Worm (Caenorhabditis elegans) whole organism, young adult: ENCODE results near the gene F25E5.8.

Experiments
- B0019.2 ChIP-seq: fragments of 200-800 bp; sonication (Bioruptor generic); conservative IDR thresholded peaks from 2 replicates; pipeline ENCODE4 v1.3.6; 2022; ENCODE audit warnings: missing genetic modification reagents, missing genetic modification characterization, missing compliant biosample characterization
- B0261.1 ChIP-seq: sonication (generic microtip); optimal IDR thresholded peaks from 2 replicates; lab custom pipeline; 2016; ENCODE audit warnings: mild to moderate bottlenecking, missing genetic modification characterization, moderate library complexity, missing compliant biosample characterization
- B0336.3 ChIP-seq: fragments of 200-800 bp; sonication (Bioruptor generic); IDR thresholded peaks from 2 replicates; pipeline ENCODE4 v1.3.6; 2022; ENCODE audit warnings: missing genetic modification characterization, missing compliant biosample characterization
- F10E7.11 ChIP-seq: sonication (generic microtip); optimal IDR thresholded peaks from 2 replicates; lab custom pipeline; 2017; ENCODE audit warnings: mild to moderate bottlenecking, missing genetic modification characterization, moderate library complexity, missing compliant biosample characterization
- F52B5.7 ChIP-seq: sonication (generic microtip); optimal IDR thresholded peaks from 2 replicates; lab custom pipeline; 2016; ENCODE audit warnings: mild to moderate bottlenecking, missing genetic modification characterization, missing compliant biosample characterization
- F55B11.4 ChIP-seq: sonication (generic microtip); optimal IDR thresholded peaks from 2 replicates; lab custom pipeline; 2016; ENCODE audit warnings: missing compliant biosample characterization, missing genetic modification characterization, borderline replicate concordance; ENCODE audit not compliant: insufficient read depth
- K12H6.12 ChIP-seq: fragments of 200-800 bp; sonication (Bioruptor generic); optimal IDR thresholded peaks from 2 replicates; lab custom pipeline; 2018; ENCODE audit warnings: mild to moderate bottlenecking, missing genetic modification characterization, missing compliant biosample characterization
- Y56A3A.18 ChIP-seq: fragments of 200-800 bp; sonication (Bioruptor generic); IDR thresholded peaks from 2 replicates; pipeline ENCODE4 v1.3.6; 2022; ENCODE audit warnings: missing genetic modification reagents, missing genetic modification characterization, missing compliant biosample characterization
- Y67H2A.10 ChIP-seq: fragments of 200-800 bp; sonication (Bioruptor generic); conservative IDR thresholded peaks from 2 replicates; pipeline ENCODE4 v1.3.6; 2022; ENCODE audit warnings: missing genetic modification reagents, missing genetic modification characterization, missing compliant biosample characterization
- akir-1 ChIP-seq: fragments of 200-800 bp; sonication (Bioruptor generic); optimal IDR thresholded peaks from 2 replicates; lab custom pipeline; 2018; ENCODE audit warnings: mild to moderate bottlenecking, missing genetic modification characterization, moderate library complexity, missing compliant biosample characterization
- ama-1 ChIP-seq, 3 experiments: fragments of 150-350 bp in 1 of 3; sonication (generic microtip) in 2 of 3; optimal IDR thresholded peaks; 2 replicates each; lab custom pipeline; 2014 to 2018; ENCODE audit warnings: missing biosample characterization in 2 of 3, missing genetic modification characterization in 2 of 3, missing genetic modification reagents in 2 of 3
- aptf-2 ChIP-seq: fragments of 200-800 bp; sonication (Bioruptor generic); conservative IDR thresholded peaks from 2 replicates; pipeline ENCODE4 v1.3.6; 2022; ENCODE audit warnings: missing genetic modification reagents, missing genetic modification characterization, missing compliant biosample characterization
- attf-6 ChIP-seq: fragments of 200-800 bp; sonication (Bioruptor generic); IDR thresholded peaks from 2 replicates; pipeline ENCODE4 v1.3.6; 2022; ENCODE audit warnings: missing genetic modification reagents, missing genetic modification characterization, missing compliant biosample characterization
- ccch-3 ChIP-seq: fragments of 200-800 bp; sonication (Bioruptor generic); optimal IDR thresholded peaks from 2 replicates; lab custom pipeline; 2018; ENCODE audit warnings: mild to moderate bottlenecking, missing genetic modification characterization, missing compliant biosample characterization
- cebp-1 ChIP-seq, 2 experiments: fragments of 200-800 bp in 1 of 2; sonication (Bioruptor generic) in 1 of 2; sonication (generic microtip) in 1 of 2; IDR thresholded peaks in 1 of 2; optimal IDR thresholded peaks in 1 of 2; 2 replicates each; pipeline versions ENCODE4 v1.3.6 to Lab custom; 2017 to 2022; ENCODE audit warnings: missing compliant biosample characterization in 2 of 2, missing genetic modification characterization in 2 of 2, mild to moderate bottlenecking in 1 of 2, missing genetic modification reagents in 1 of 2, moderate library complexity in 1 of 2
- ceh-27 ChIP-seq: fragments of 200-800 bp; sonication (Bioruptor generic); optimal IDR thresholded peaks from 2 replicates; lab custom pipeline; 2018; ENCODE audit warnings: mild to moderate bottlenecking, missing genetic modification characterization, moderate library complexity, missing compliant biosample characterization
- ceh-79 ChIP-seq: sonication (generic microtip); optimal IDR thresholded peaks from 2 replicates; lab custom pipeline; 2017; ENCODE audit warnings: mild to moderate bottlenecking, missing genetic modification characterization, missing compliant biosample characterization
- dox-1 ChIP-seq: fragments of 200-800 bp; sonication (Bioruptor generic); IDR thresholded peaks from 2 replicates; pipeline ENCODE4 v1.3.6; 2022; ENCODE audit warnings: missing genetic modification reagents, missing genetic modification characterization, missing compliant biosample characterization
- dpff-1 ChIP-seq: sonication (generic microtip); optimal IDR thresholded peaks from 2 replicates; lab custom pipeline; 2017; ENCODE audit warnings: mild to moderate bottlenecking, missing genetic modification characterization, missing compliant biosample characterization
- egrh-3 ChIP-seq: fragments of 200-800 bp; sonication (Bioruptor generic); IDR thresholded peaks from 2 replicates; pipeline ENCODE4 v1.3.6; 2022; ENCODE audit warnings: missing genetic modification reagents, missing genetic modification characterization, missing compliant biosample characterization
- ekl-4 ChIP-seq: fragments of 200-800 bp; sonication (Bioruptor generic); IDR thresholded peaks from 2 replicates; pipeline ENCODE4 v1.3.6; 2022; ENCODE audit warnings: missing genetic modification reagents, missing genetic modification characterization, missing compliant biosample characterization
- ets-4 ChIP-seq: fragments of 200-800 bp; sonication (Bioruptor generic); optimal IDR thresholded peaks from 2 replicates; lab custom pipeline; 2018; ENCODE audit warnings: mild to moderate bottlenecking, missing genetic modification characterization, missing compliant biosample characterization
- fkh-3 ChIP-seq: sonication (generic microtip); optimal IDR thresholded peaks from 2 replicates; lab custom pipeline; 2016; ENCODE audit warnings: mild to moderate bottlenecking, missing genetic modification characterization, missing compliant biosample characterization
- him-1 ChIP-seq: sonication (generic microtip); optimal IDR thresholded peaks from 2 replicates; lab custom pipeline; 2016; ENCODE audit warnings: missing genotype, missing genetic modification reagents, missing genetic modification characterization, missing compliant biosample characterization
- hlh-26 ChIP-seq: fragments of 200-800 bp; sonication (Bioruptor generic); conservative IDR thresholded peaks from 2 replicates; pipeline ENCODE4 v1.3.6; 2022; ENCODE audit warnings: missing genetic modification reagents, missing genetic modification characterization, missing compliant biosample characterization
- hmg-1.2 ChIP-seq: fragments of 200-800 bp; sonication (Bioruptor generic); IDR thresholded peaks from 2 replicates; pipeline ENCODE4 v1.3.6; 2022; ENCODE audit warnings: missing genetic modification reagents, missing genetic modification characterization, missing compliant biosample characterization
- hmg-20 ChIP-seq: fragments of 200-800 bp; sonication (Bioruptor generic); IDR thresholded peaks from 2 replicates; pipeline ENCODE4 v1.3.6; 2022; ENCODE audit warnings: missing genetic modification reagents, missing genetic modification characterization, missing compliant biosample characterization
- let-607 ChIP-seq, 2 experiments: fragments of 200-800 bp in 1 of 2; sonication (Bioruptor generic) in 1 of 2; sonication (generic microtip) in 1 of 2; optimal IDR thresholded peaks; 2 replicates each; lab custom pipeline; 2016 to 2018; ENCODE audit warnings: mild to moderate bottlenecking in 2 of 2, missing compliant biosample characterization in 2 of 2, missing genetic modification characterization in 2 of 2, moderate library complexity in 2 of 2, missing genotype in 1 of 2
- lin-40 ChIP-seq: sonication (generic microtip); optimal IDR thresholded peaks from 2 replicates; lab custom pipeline; 2016; ENCODE audit warnings: missing genetic modification characterization, mild to moderate bottlenecking, missing compliant biosample characterization, missing genotype, missing genetic modification reagents
- lsy-27 ChIP-seq: sonication (generic microtip); optimal IDR thresholded peaks from 2 replicates; lab custom pipeline; 2017; ENCODE audit warnings: missing genetic modification characterization, mild to moderate bottlenecking, missing compliant biosample characterization, antibody characterized with exemption, missing genotype, borderline replicate concordance; ENCODE audit not compliant: insufficient read depth
- madf-6 ChIP-seq: fragments of 200-800 bp; sonication (Bioruptor generic); IDR thresholded peaks from 2 replicates; pipeline ENCODE4 v1.3.6; 2022; ENCODE audit warnings: missing genetic modification reagents, missing genetic modification characterization, missing compliant biosample characterization
- mel-28 ChIP-seq: sonication (generic microtip); optimal IDR thresholded peaks from 2 replicates; lab custom pipeline; 2016; ENCODE audit warnings: borderline replicate concordance, mild to moderate bottlenecking, missing genetic modification characterization, missing compliant biosample characterization
- nfya-1 ChIP-seq: sonication (generic microtip); optimal IDR thresholded peaks from 2 replicates; lab custom pipeline; 2017; ENCODE audit warnings: antibody characterized with exemption, missing compliant biosample characterization, missing genetic modification characterization, borderline replicate concordance; ENCODE audit not compliant: insufficient read depth
- nfya-2 ChIP-seq: fragments of 200-800 bp; sonication (Bioruptor generic); IDR thresholded peaks from 2 replicates; pipeline ENCODE4 v1.3.6; 2022; ENCODE audit warnings: missing genetic modification reagents, missing genetic modification characterization, missing compliant biosample characterization
- rcor-1 ChIP-seq: fragments of 200-800 bp; sonication (Bioruptor generic); IDR thresholded peaks from 2 replicates; pipeline ENCODE4 v1.3.6; 2022; ENCODE audit warnings: missing genetic modification reagents, missing genetic modification characterization, missing compliant biosample characterization
- rec-8 ChIP-seq, 2 experiments: sonication (generic microtip); optimal IDR thresholded peaks; 2 replicates each; lab custom pipeline; 2016; ENCODE audit warnings: mild to moderate bottlenecking in 2 of 2, missing genetic modification characterization in 2 of 2, missing genetic modification reagents in 2 of 2, missing genotype in 2 of 2, missing biosample characterization in 1 of 2, missing compliant biosample characterization in 1 of 2, moderate library complexity in 1 of 2
- sdz-38 ChIP-seq: sonication (generic microtip); optimal IDR thresholded peaks from 2 replicates; lab custom pipeline; 2016; ENCODE audit warnings: missing genotype, missing genetic modification characterization, missing compliant biosample characterization
- snpc-3.4 ChIP-seq: sonication (generic microtip); optimal IDR thresholded peaks from 2 replicates; lab custom pipeline; 2017; ENCODE audit warnings: missing genetic modification characterization, mild to moderate bottlenecking, missing compliant biosample characterization, antibody characterized with exemption, moderate library complexity, missing genotype, missing genetic modification reagents
- sptf-2 ChIP-seq: fragments of 200-800 bp; sonication (Bioruptor generic); optimal IDR thresholded peaks from 2 replicates; lab custom pipeline; 2018; ENCODE audit warnings: mild to moderate bottlenecking, missing genetic modification characterization, missing compliant biosample characterization
- tbx-9 ChIP-seq: sonication (generic microtip); optimal IDR thresholded peaks from 2 replicates; lab custom pipeline; 2016; ENCODE audit warnings: borderline replicate concordance, missing genetic modification characterization, inconsistent platforms, missing compliant biosample characterization
- unc-130 ChIP-seq: sonication (generic microtip); optimal IDR thresholded peaks from 2 replicates; lab custom pipeline; 2016; ENCODE audit warnings: missing genetic modification reagents, missing genetic modification characterization, missing compliant biosample characterization
- zfh-2 ChIP-seq: fragments of 200-800 bp; sonication (Bioruptor generic); conservative IDR thresholded peaks from 2 replicates; pipeline ENCODE4 v1.3.6; 2022; ENCODE audit warnings: missing genetic modification reagents, missing genetic modification characterization, missing compliant biosample characterization
- ztf-18 ChIP-seq: sonication (generic microtip); optimal IDR thresholded peaks from 2 replicates; lab custom pipeline; 2016; ENCODE audit warnings: missing genotype, mild to moderate bottlenecking, missing genetic modification characterization, missing compliant biosample characterization
- ztf-25 ChIP-seq: fragments of 200-800 bp; sonication (Bioruptor generic); IDR thresholded peaks from 2 replicates; pipeline ENCODE4 v1.3.6; 2022; ENCODE audit warnings: missing genetic modification reagents, missing genetic modification characterization, missing compliant biosample characterization
- ztf-3 ChIP-seq: fragments of 200-800 bp; sonication (Bioruptor generic); optimal IDR thresholded peaks from 2 replicates; lab custom pipeline; 2018; ENCODE audit warnings: mild to moderate bottlenecking, missing genetic modification characterization, missing compliant biosample characterization

Gene F25E5.8

DNA sequence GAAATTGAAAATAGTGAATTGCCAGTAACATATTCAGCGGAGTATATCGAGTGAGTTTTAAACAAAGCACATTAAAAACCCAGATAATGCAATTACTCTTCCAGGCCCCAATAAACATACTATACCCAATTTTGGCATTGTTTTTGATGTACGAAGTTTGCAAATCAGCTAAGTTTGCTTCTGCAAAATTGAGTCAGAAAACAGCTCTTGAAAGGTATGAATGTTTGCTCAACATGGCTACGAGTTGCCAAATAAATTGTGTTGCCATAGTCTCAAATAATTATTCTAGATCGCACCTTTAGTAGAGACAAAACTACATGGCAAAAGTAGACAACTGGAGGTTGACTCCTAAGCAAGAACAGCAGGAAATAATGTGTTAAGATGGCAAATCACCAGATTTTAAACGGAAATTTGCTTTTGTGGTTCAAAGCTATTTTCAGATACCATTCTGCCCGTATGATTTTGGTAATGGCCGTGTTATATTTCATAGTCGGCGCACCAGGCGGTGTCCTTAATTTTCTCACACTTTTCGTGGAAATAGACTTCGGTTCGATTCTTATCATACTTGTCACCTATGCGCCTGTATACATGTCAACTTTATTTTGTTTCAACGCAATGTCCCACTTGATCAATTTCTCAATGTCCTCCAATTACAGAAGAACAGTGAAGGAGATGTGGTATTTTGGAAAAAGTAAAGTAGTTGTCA, 3.1 kb upstream of the F25E5.8 start (continued):
- TF ChIP-seq hmg-1.2 (GFP tag; lab: Robert Waterston, UW) (peak; percentile 18; the same call in 1 of the 2 replicates), hmg-20 (GFP tag; lab: Robert Waterston, UW) (no peak), F10E7.11 (tag; lab: Kevin White, UChicago) (no peak), lin-40 (no peak), ama-1 (optimal IDR thresholded peaks at IDR 0.05; lab: Kevin White, UChicago) (peak; percentile 88), ama-1 (GFP tag; optimal IDR thresholded peaks at IDR 0.05; lab: Kevin White, UChicago) (no peak), F52B5.7 (tag; lab: Kevin White, UChicago) (peak; percentile 96), rec-8 (tag; optimal IDR thresholded peaks at IDR 0.05; lab: Kevin White, UChicago) (no peak), nfya-2 (GFP tag; lab: Robert Waterston, UW) (0 out of 2 replicates have a peak, but pooled peaks have one; percentile 38), rcor-1 (GFP tag; lab: Robert Waterston, UW) (no peak), K12H6.12 (peak; percentile 2), mel-28 (tag; lab: Kevin White, UChicago) (no peak), let-607 (tag; optimal IDR thresholded peaks at IDR 0.05; lab: Kevin White, UChicago) (peak in 1 of 2 experiments; percentile 42), hlh-26 (no peak), ets-4 (GFP tag; lab: Kevin White, UChicago) (peak; percentile 63), Y67H2A.10 (no peak), ztf-3 (GFP tag; lab: Kevin White, UChicago) (peak; percentile 22), ceh-27 (GFP tag; lab: Kevin White, UChicago) (peak; percentile 9), ztf-25 (GFP tag; lab: Robert Waterston, UW) (no peak), zfh-2 (no peak), him-1 (no peak), nfya-1 (tag; lab: Kevin White, UChicago) (no peak), B0019.2 (no peak), dox-1 (GFP tag; lab: Robert Waterston, UW) (peak; percentile 65), unc-130 (no peak), Y56A3A.18 (GFP tag; lab: Robert Waterston, UW) (peak; percentile 56), snpc-3.4 (tag; lab: Kevin White, UChicago) (no peak), ccch-3 (GFP tag; lab: Kevin White, UChicago) (no peak), egrh-3 (GFP tag; lab: Robert Waterston, UW) (no peak), attf-6 (GFP tag; lab: Robert Waterston, UW) (no peak), B0261.1 (tag; lab: Kevin White, UChicago) (no peak), dpff-1 (tag; lab: Kevin White, UChicago) (no peak), ceh-79 (tag; lab: Kevin White, UChicago) (peak; percentile 21), aptf-2 (GFP tag; lab: Robert Waterston, UW) (no peak), fkh-3 (tag; lab: Kevin White, UChicago) (peak; percentile 1), lsy-27 (tag; lab: Kevin White, UChicago) (no peak), sptf-2 (GFP tag; lab: Kevin White, UChicago) (no peak), akir-1 (GFP tag; lab: Kevin White, UChicago) (no peak), ztf-18 (tag; lab: Kevin White, UChicago) (no peak), madf-6 (GFP tag; lab: Robert Waterston, UW) (peak; percentile 22; the same call in 1 of the 2 replicates), cebp-1 (GFP tag; IDR thresholded peaks at IDR 0.05; lab: Robert Waterston, UW) (no peak; the same call in 1 of the 2 replicates), cebp-1 (tag; optimal IDR thresholded peaks at IDR 0.05; lab: Kevin White, UChicago) (peak; percentile 70), B0336.3 (GFP tag; lab: Robert Waterston, UW) (peak; percentile 67), F55B11.4 (tag; lab: Kevin White, UChicago) (no peak), sdz-38 (tag; lab: Kevin White, UChicago) (no peak), ekl-4 (GFP tag; lab: Robert Waterston, UW) (0 out of 2 replicates have a peak, but pooled peaks have one; percentile 8), tbx-9 (peak; percentile 81)
